Worm (Caenorhabditis elegans): ENCODE data around the gene W09D6.5.
A peak's percentile ranks its signal among the peaks of the same experiment; 100 is the strongest.

W09D6.5 gene

ce11 chrIII:11115956-11116355 lies 27.7 kb downstream of the W09D6.5 start:
- no peak for TF ChIP-seq blmp-1 (tag; optimal IDR thresholded peaks at IDR 0.05)
- TF ChIP-seq alr-1 (tag; optimal IDR thresholded peaks at IDR 0.05; ENCODE audit: borderline replicate concordance) = peak; percentile 82
- no peak for TF ChIP-seq hlh-17 (GFP tag; optimal IDR thresholded peaks at IDR 0.05; ENCODE audit: borderline replicate concordance)
- no peak for TF ChIP-seq mef-2 (tag; optimal IDR thresholded peaks at IDR 0.05)
- TF ChIP-seq elt-2 (tag; optimal IDR thresholded peaks at IDR 0.05) = no peak
- no peak for TF ChIP-seq aly-2 (tag; optimal IDR thresholded peaks at IDR 0.05)
- TF ChIP-seq nhr-76 (tag; optimal IDR thresholded peaks at IDR 0.05) = no peak

ce11 chrIII:11118107-11118506 lies 29.8 kb downstream of the W09D6.5 start:
- TF ChIP-seq nhr-19 (GFP tag; conservative IDR thresholded peaks at IDR 0.05) (peak; percentile 38), nhr-90 (tag; optimal IDR thresholded peaks at IDR 0.05; ENCODE audit: poor library complexity) (peak; percentile 29)

ce11 chrIII:11119176-11119853 lies 31.0 kb downstream of the W09D6.5 start, which contains the start of the genes sup-35 and Y48A6C.4:
Gene sup-35, minus strand, starts transcription at chrIII:11119226.
Gene Y48A6C.4, plus strand, starts transcription at chrIII:11119803.
- TF ChIP-seq nhr-84 (tag; optimal IDR thresholded peaks at IDR 0.05) (no peak), elt-3 (tag; optimal IDR thresholded peaks at IDR 0.05) (peak in 2 of 6 experiments; percentile 47 to 56), tbx-2 (tag; optimal IDR thresholded peaks at IDR 0.05) (peak; percentile 92), nhr-90 (tag; optimal IDR thresholded peaks at IDR 0.05; ENCODE audit: poor library complexity) (peak; percentile 95), mep-1 (tag; optimal IDR thresholded peaks at IDR 0.05) (peak; percentile 93), Y116A8C.19 (tag; optimal IDR thresholded peaks at IDR 0.05; ENCODE audit: borderline replicate concordance) (peak; percentile 76), vab-15 (tag; optimal IDR thresholded peaks at IDR 0.05) (peak; percentile 91), hlh-4 (tag; optimal IDR thresholded peaks at IDR 0.05) (peak; percentile 63), alr-1 (tag; optimal IDR thresholded peaks at IDR 0.05; ENCODE audit: borderline replicate concordance) (no peak), mab-9 (GFP tag; IDR thresholded peaks at IDR 0.05) (peak; percentile 77), nhr-47 (tag; optimal IDR thresholded peaks at IDR 0.05) (peak; percentile 94), irx-1 (tag; optimal IDR thresholded peaks at IDR 0.05) (peak; percentile 53), nhr-20 (tag; optimal IDR thresholded peaks at IDR 0.05) (peak; percentile 94), mef-2 (tag; optimal IDR thresholded peaks at IDR 0.05) (no peak), nhr-237 (tag; optimal IDR thresholded peaks at IDR 0.05) (peak; percentile 66), lin-14 (GFP tag; optimal IDR thresholded peaks at IDR 0.05) (peak; percentile 90), pqm-1 (tag; optimal IDR thresholded peaks at IDR 0.05) (no peak), unc-62 (GFP tag; optimal IDR thresholded peaks at IDR 0.05) (no peak), nhr-11 (tag; optimal IDR thresholded peaks at IDR 0.05) (no peak), F16B12.6 (tag; optimal IDR thresholded peaks at IDR 0.05) (peak; percentile 57), jun-1 (tag; optimal IDR thresholded peaks at IDR 0.05) (peak; percentile 78), hpl-2 (GFP tag; optimal IDR thresholded peaks at IDR 0.05) (no peak), grh-1 (GFP tag; IDR thresholded peaks at IDR 0.05) (no peak), sup-37 (GFP tag; optimal IDR thresholded peaks at IDR 0.05) (peak; percentile 42), zip-4 (GFP tag; optimal IDR thresholded peaks at IDR 0.05) (peak; percentile 33), nhr-77 (tag; optimal IDR thresholded peaks at IDR 0.05) (peak; percentile 82), nhr-19 (GFP tag; conservative IDR thresholded peaks at IDR 0.05) (peak; percentile 78), pax-3 (tag; optimal IDR thresholded peaks at IDR 0.05) (peak; percentile 95), xbp-1 (tag; optimal IDR thresholded peaks at IDR 0.05) (peak; percentile 91), egl-13 (tag; optimal IDR thresholded peaks at IDR 0.05) (peak; percentile 91), ets-5 (GFP tag; IDR thresholded peaks at IDR 0.05) (no peak), nhr-85 (tag) (peak; percentile 93), ces-1 (GFP tag; optimal IDR thresholded peaks at IDR 0.05) (no peak), rnt-1 (tag; optimal IDR thresholded peaks at IDR 0.05) (peak; percentile 91), fkh-8 (tag; optimal IDR thresholded peaks at IDR 0.05) (peak; percentile 95), dsc-1 (tag; optimal IDR thresholded peaks at IDR 0.05) (peak; percentile 86), efl-1 (optimal IDR thresholded peaks at IDR 0.05) (peak; percentile 93 to 96), efl-1 (GFP tag; optimal IDR thresholded peaks at IDR 0.05 in 1 of 2) (peak; percentile 93 to 99), ztf-4 (tag; optimal IDR thresholded peaks at IDR 0.05) (no peak), unc-130 (tag; optimal IDR thresholded peaks at IDR 0.05) (peak; percentile 95), lin-35 (GFP tag; optimal IDR thresholded peaks at IDR 0.05) (peak; percentile 94 to 96), sptf-1 (tag; optimal IDR thresholded peaks at IDR 0.05) (no peak)

Measured in whole organism, L1 larva.